Worm (Caenorhabditis elegans): ENCODE measurements around the gene zig-5.

zig-5 gene

ce11 chrIII:10989491-10990032 is 36.3 kb upstream of the zig-5 start:
- peak; percentile 83 for TF ChIP-seq ets-4 (tag; optimal IDR thresholded peaks at IDR 0.05)
- peak; percentile 96 for TF ChIP-seq eyg-1 (tag; optimal IDR thresholded peaks at IDR 0.05)
- peak; percentile 99 for TF ChIP-seq ceh-18 (tag; optimal IDR thresholded peaks at IDR 0.05)
- TF ChIP-seq fkh-6 (tag; optimal IDR thresholded peaks at IDR 0.05), result peak; percentile 92
- peak; percentile 89 for TF ChIP-seq gmeb-2 (tag; optimal IDR thresholded peaks at IDR 0.05)
- peak; percentile 95 for TF ChIP-seq sox-2 (GFP tag; IDR thresholded peaks at IDR 0.05)
- peak; percentile 94 for TF ChIP-seq dve-1 (tag; optimal IDR thresholded peaks at IDR 0.05)
- peak; percentile 95 for TF ChIP-seq unc-86 (tag; optimal IDR thresholded peaks at IDR 0.05)
- peak; percentile 87 for TF ChIP-seq lin-11 (tag; optimal IDR thresholded peaks at IDR 0.05)
- TF ChIP-seq fkh-10 (GFP tag; optimal IDR thresholded peaks at IDR 0.05), result peak; percentile 79
- TF ChIP-seq lim-6 (tag; optimal IDR thresholded peaks at IDR 0.05), result peak; percentile 88
- peak; percentile 89 for TF ChIP-seq nhr-232 (tag; optimal IDR thresholded peaks at IDR 0.05)
- TF ChIP-seq ahr-1 (tag; optimal IDR thresholded peaks at IDR 0.05), result peak; percentile 82
- TF ChIP-seq madf-2 (tag; optimal IDR thresholded peaks at IDR 0.05), result peak; percentile 95
- TF ChIP-seq pag-3 (tag; optimal IDR thresholded peaks at IDR 0.05; ENCODE audit: borderline replicate concordance), result peak; percentile 95
- TF ChIP-seq ceh-30 (tag; optimal IDR thresholded peaks at IDR 0.05), result peak; percentile 83
- peak; percentile 88 for TF ChIP-seq Y22D7AL.16 (tag; optimal IDR thresholded peaks at IDR 0.05)
- TF ChIP-seq ceh-48 (tag; optimal IDR thresholded peaks at IDR 0.05), result peak; percentile 82
- TF ChIP-seq hlh-8 (tag; optimal IDR thresholded peaks at IDR 0.05), result peak; percentile 86
- TF ChIP-seq pha-2 (tag; optimal IDR thresholded peaks at IDR 0.05), result peak; percentile 95
- TF ChIP-seq unc-42 (tag; optimal IDR thresholded peaks at IDR 0.05), result peak; percentile 92
- peak; percentile 69 for TF ChIP-seq zip-5 (tag; optimal IDR thresholded peaks at IDR 0.05)
- peak; percentile 71 for TF ChIP-seq elt-4 (tag; optimal IDR thresholded peaks at IDR 0.05)
- TF ChIP-seq dmd-4 (tag; optimal IDR thresholded peaks at IDR 0.05; ENCODE audit: borderline replicate concordance), result peak; percentile 96
- peak; percentile 98 for TF ChIP-seq ztf-16 (tag; optimal IDR thresholded peaks at IDR 0.05)
- TF ChIP-seq ceh-14 (tag; optimal IDR thresholded peaks at IDR 0.05), result peak; percentile 95
- no peak for TF ChIP-seq pha-4 (tag; optimal IDR thresholded peaks at IDR 0.05)
- peak; percentile 94 for TF ChIP-seq ceh-45 (GFP tag; IDR thresholded peaks at IDR 0.05)
- TF ChIP-seq ceh-34 (tag; optimal IDR thresholded peaks at IDR 0.05), result peak; percentile 97
- TF ChIP-seq hlh-15 (tag; optimal IDR thresholded peaks at IDR 0.05), result peak; percentile 90
- TF ChIP-seq unc-3 (GFP tag; conservative IDR thresholded peaks at IDR 0.05), result peak; percentile 94
- TF ChIP-seq unc-3 (tag; optimal IDR thresholded peaks at IDR 0.05), result peak; percentile 87
- TF ChIP-seq ceh-22 (tag; optimal IDR thresholded peaks at IDR 0.05), result no peak
- TF ChIP-seq ceh-31 (tag; optimal IDR thresholded peaks at IDR 0.05), result peak; percentile 92
- TF ChIP-seq pros-1 (tag; optimal IDR thresholded peaks at IDR 0.05), result peak; percentile 89
- TF ChIP-seq npax-4 (tag; optimal IDR thresholded peaks at IDR 0.05), result peak; percentile 86
- peak; percentile 91 for TF ChIP-seq fax-1 (tag; optimal IDR thresholded peaks at IDR 0.05)
- TF ChIP-seq nhr-11 (tag; optimal IDR thresholded peaks at IDR 0.05), result peak; percentile 53
- TF ChIP-seq sox-4 (tag; optimal IDR thresholded peaks at IDR 0.05), result peak; percentile 96
- TF ChIP-seq syd-9 (tag; optimal IDR thresholded peaks at IDR 0.05), result peak; percentile 91
- peak; percentile 94 for TF ChIP-seq ceh-2 (tag; optimal IDR thresholded peaks at IDR 0.05)
- TF ChIP-seq nfya-1 (tag; optimal IDR thresholded peaks at IDR 0.05), result peak; percentile 92
- peak; percentile 94 for TF ChIP-seq ttx-3 (tag; optimal IDR thresholded peaks at IDR 0.05)
- TF ChIP-seq hlh-6 (tag; optimal IDR thresholded peaks at IDR 0.05), result peak; percentile 97
- no peak for TF ChIP-seq ama-1 (optimal IDR thresholded peaks at IDR 0.05)
- peak; percentile 92 for TF ChIP-seq che-1 (tag; optimal IDR thresholded peaks at IDR 0.05)
- TF ChIP-seq C08G9.2 (tag; optimal IDR thresholded peaks at IDR 0.05), result peak; percentile 90
- TF ChIP-seq K02D7.2 (tag; optimal IDR thresholded peaks at IDR 0.05), result peak; percentile 92
- peak; percentile 95 for TF ChIP-seq elt-2 (tag; optimal IDR thresholded peaks at IDR 0.05)
- peak; percentile 94 for TF ChIP-seq ceh-6 (GFP tag; optimal IDR thresholded peaks at IDR 0.05)
- TF ChIP-seq mec-3 (tag; optimal IDR thresholded peaks at IDR 0.05; ENCODE audit: borderline replicate concordance), result peak; percentile 89
- peak; percentile 88 for TF ChIP-seq ceh-24 (tag; optimal IDR thresholded peaks at IDR 0.05)
- TF ChIP-seq pqm-1 (tag; optimal IDR thresholded peaks at IDR 0.05), result peak; percentile 93
- TF ChIP-seq hlh-13 (GFP tag; optimal IDR thresholded peaks at IDR 0.05), result peak; percentile 97

Measured in whole organism, late embryonic.